Fruit fly (Drosophila melanogaster) whole organism, pupa: Measurements from ENCODE around the gene CG45064.

Experiments used
- CG10348 ChIP-seq: fragments of 200-800 bp; sonication (Bioruptor generic); IDR thresholded peaks from 2 replicates; pipeline ENCODE4 v1.3.6; 2022; ENCODE audit warnings: missing biosample characterization, missing genetic modification characterization
- CG12605 ChIP-seq: fragments of 200-800 bp; sonication (Bioruptor generic); IDR thresholded peaks from 2 replicates; pipeline ENCODE4 v1.3.6; 2022; ENCODE audit warnings: missing biosample characterization, missing genetic modification characterization
- CG13204 ChIP-seq: fragments of 200-800 bp; sonication (Bioruptor generic); optimal IDR thresholded peaks from 2 replicates; lab custom pipeline; 2018; ENCODE audit warnings: missing biosample characterization, mild to moderate bottlenecking, missing genetic modification characterization, moderate library complexity
- CG14655 ChIP-seq: fragments of 200-800 bp; sonication (Bioruptor generic); optimal IDR thresholded peaks from 3 replicates; lab custom pipeline; 2017; ENCODE audit warnings: mild to moderate bottlenecking, missing biosample characterization, missing genetic modification reagents, missing genetic modification characterization
- CG15710 ChIP-seq: fragments of 200-800 bp; sonication (Bioruptor generic); optimal IDR thresholded peaks from 2 replicates; lab custom pipeline; 2018; ENCODE audit warnings: missing biosample characterization, mild to moderate bottlenecking, missing genetic modification characterization, moderate library complexity
- CG17806 ChIP-seq: fragments of 200-800 bp; sonication (Bioruptor generic); optimal IDR thresholded peaks from 2 replicates; lab custom pipeline; 2018; ENCODE audit warnings: missing biosample characterization, mild to moderate bottlenecking, missing genetic modification characterization, moderate library complexity
- CG32121 ChIP-seq: fragments of 200-800 bp; sonication (Bioruptor generic); IDR thresholded peaks from 2 replicates; pipeline ENCODE4 v1.3.6; 2022; ENCODE audit warnings: missing biosample characterization, missing genetic modification characterization
- CG34367 ChIP-seq: fragments of 200-800 bp; sonication (Bioruptor generic); optimal IDR thresholded peaks from 2 replicates; lab custom pipeline; 2018; ENCODE audit warnings: missing biosample characterization, mild to moderate bottlenecking, missing genetic modification characterization
- CG4496 ChIP-seq: fragments of 200-800 bp; sonication (Bioruptor generic); IDR thresholded peaks from 3 replicates; pipeline ENCODE4 v1.3.6; 2022; ENCODE audit warnings: missing biosample characterization, missing genetic modification characterization
- CG8159 ChIP-seq: fragments of 200-800 bp; sonication (Bioruptor generic); optimal IDR thresholded peaks from 3 replicates; lab custom pipeline; 2018; ENCODE audit warnings: missing biosample characterization, mild to moderate bottlenecking, missing genetic modification characterization, moderate library complexity
- CG8301 ChIP-seq: fragments of 200-800 bp; sonication (Bioruptor generic); optimal IDR thresholded peaks from 2 replicates; lab custom pipeline; 2018; ENCODE audit warnings: missing biosample characterization, mild to moderate bottlenecking, missing genetic modification characterization
- CG9948 ChIP-seq: fragments of 200-800 bp; sonication (Bioruptor generic); optimal IDR thresholded peaks from 2 replicates; lab custom pipeline; 2018; ENCODE audit warnings: missing biosample characterization, mild to moderate bottlenecking, missing genetic modification characterization, moderate library complexity
- D1 ChIP-seq: fragments of 200-800 bp; sonication (Bioruptor generic); optimal IDR thresholded peaks from 2 replicates; lab custom pipeline; 2018; ENCODE audit warnings: missing biosample characterization, mild to moderate bottlenecking, missing genetic modification characterization, moderate library complexity
- EcR ChIP-seq: fragments of 200-800 bp; sonication (Bioruptor generic); optimal IDR thresholded peaks from 3 replicates; lab custom pipeline; 2019; ENCODE audit warnings: missing biosample characterization, missing genetic modification characterization, mild to moderate bottlenecking, moderate library complexity, missing genetic modification reagents
- Ets98B ChIP-seq: fragments of 200-800 bp; sonication (Bioruptor generic); IDR thresholded peaks from 2 replicates; pipeline ENCODE4 v1.3.6; 2022; ENCODE audit warnings: missing biosample characterization, missing genetic modification characterization
- Pif1A ChIP-seq: fragments of 200-800 bp; sonication (Bioruptor generic); optimal IDR thresholded peaks from 3 replicates; lab custom pipeline; 2016; ENCODE audit warnings: missing biosample characterization, missing genetic modification characterization
- Pif1B ChIP-seq: fragments of 200-800 bp; sonication (Bioruptor generic); optimal IDR thresholded peaks from 3 replicates; lab custom pipeline; 2016; ENCODE audit warnings: missing biosample characterization, missing genetic modification characterization
- Snoo ChIP-seq: fragments of 200-800 bp; sonication (Bioruptor generic); optimal IDR thresholded peaks from 3 replicates; lab custom pipeline; 2017; ENCODE audit warnings: missing biosample characterization, mild to moderate bottlenecking, missing genetic modification characterization, inconsistent platforms
- fd96Ca ChIP-seq: fragments of 200-800 bp; sonication (Bioruptor generic); IDR thresholded peaks from 3 replicates; pipeline ENCODE4 v1.3.6; 2022; ENCODE audit warnings: missing biosample characterization, missing genetic modification characterization
- gl ChIP-seq: fragments of 200-800 bp; sonication (Bioruptor generic); optimal IDR thresholded peaks from 2 replicates; lab custom pipeline; 2018; ENCODE audit warnings: missing biosample characterization, mild to moderate bottlenecking, missing genetic modification characterization
- rn ChIP-seq: fragments of 200-800 bp; sonication (Bioruptor generic); IDR thresholded peaks from 2 replicates; pipeline ENCODE4 v1.3.6; 2022; ENCODE audit warnings: missing biosample characterization, missing genetic modification characterization

CG45064 gene

dm6 chrX:14866911-14867310 is 15.5 kb downstream of the CG45064 start:
- TF ChIP-seq EcR (GFP tag; lab: Kevin White, UChicago) (no peak), Pif1A (no peak), rn (GFP tag; lab: Robert Waterston, UW) (no peak), CG13204 (GFP tag; lab: Kevin White, UChicago) (no peak)

dm6 chrX:14862494-14862893 is 19.9 kb downstream of the CG45064 start:
- TF ChIP-seq CG15710 (tag; lab: Kevin White, UChicago) (no peak), CG9948 (tag; lab: Kevin White, UChicago) (no peak), Pif1A (no peak), D1 (tag; lab: Kevin White, UChicago) (no peak), CG14655 (GFP tag; lab: Kevin White, UChicago) (no peak), Pif1B (GFP tag; lab: Kevin White, UChicago) (no peak), CG4496 (GFP tag; lab: Robert Waterston, UW) (no peak), CG13204 (GFP tag; lab: Kevin White, UChicago) (no peak), gl (no peak), rn (GFP tag; lab: Robert Waterston, UW) (no peak), fd96Ca (GFP tag; lab: Robert Waterston, UW) (no peak), CG32121 (GFP tag; lab: Robert Waterston, UW) (no peak), CG8159 (no peak), CG12605 (GFP tag; lab: Robert Waterston, UW) (no peak), Snoo (tag; lab: Kevin White, UChicago) (no peak), EcR (GFP tag; lab: Kevin White, UChicago) (no peak), CG10348 (GFP tag; lab: Robert Waterston, UW) (no peak), CG8301 (no peak)
- TF ChIP-seq, all 21 proteins: peak for 0

dm6 chrX:14858951-14859350 is 23.4 kb downstream of the CG45064 start, which contains the start of gene CG46399:
Gene CG46399 (plus strand): TSS chrX:14859251.
- TF ChIP-seq rn (GFP tag; lab: Robert Waterston, UW) (no peak), CG8159 (no peak), CG4496 (GFP tag; lab: Robert Waterston, UW) (no peak), CG15710 (tag; lab: Kevin White, UChicago) (no peak), CG9948 (tag; lab: Kevin White, UChicago) (no peak), CG17806 (tag; lab: Kevin White, UChicago) (no peak), fd96Ca (GFP tag; lab: Robert Waterston, UW) (no peak), CG12605 (GFP tag; lab: Robert Waterston, UW) (no peak), CG10348 (GFP tag; lab: Robert Waterston, UW) (no peak), CG32121 (GFP tag; lab: Robert Waterston, UW) (no peak)

dm6 chrX:14857883-14858282 is 24.5 kb downstream of the CG45064 start:
- TF ChIP-seq CG8301 (no peak), CG8159 (no peak), CG32121 (GFP tag; lab: Robert Waterston, UW) (peak; percentile 77), gl (no peak), fd96Ca (GFP tag; lab: Robert Waterston, UW) (peak; percentile 46; the same call in 1 of the 3 replicates), CG4496 (GFP tag; lab: Robert Waterston, UW) (peak; percentile 61; the same call in 2 of the 3 replicates), CG15710 (tag; lab: Kevin White, UChicago) (no peak)

- TF ChIP-seq CG9948 (tag; lab: Kevin White, UChicago) (no peak), gl (no peak), fd96Ca (GFP tag; lab: Robert Waterston, UW) (no peak), CG32121 (GFP tag; lab: Robert Waterston, UW) (no peak), CG4496 (GFP tag; lab: Robert Waterston, UW) (no peak), CG8159 (no peak), CG14655 (GFP tag; lab: Kevin White, UChicago) (no peak), CG17806 (tag; lab: Kevin White, UChicago) (no peak), CG10348 (GFP tag; lab: Robert Waterston, UW) (no peak), Ets98B (GFP tag; lab: Robert Waterston, UW) (no peak), CG34367 (tag; lab: Kevin White, UChicago) (no peak), Pif1A (no peak), CG15710 (tag; lab: Kevin White, UChicago) (no peak), rn (GFP tag; lab: Robert Waterston, UW) (no peak), D1 (tag; lab: Kevin White, UChicago) (no peak), EcR (GFP tag; lab: Kevin White, UChicago) (no peak)
These were observed 26.1 kb downstream of the CG45064 start, which contains the start of gene CG9519 for dm6 chrX:14856261-14856660. Gene CG9519 (minus strand): TSS chrX:14856361.

- no peak for TF ChIP-seq Pif1A
- TF ChIP-seq, all 21 proteins: peak for 0
These were observed 29.2 kb downstream of the CG45064 start, which contains the start of gene CG9521 for dm6 chrX:14853153-14853672. Gene CG9521 (minus strand): TSS chrX:14853269.

dm6 chrX:14850069-14850468 is 32.3 kb downstream of the CG45064 start:
- TF ChIP-seq CG34367 (tag; lab: Kevin White, UChicago) (no peak), CG4496 (GFP tag; lab: Robert Waterston, UW) (no peak), fd96Ca (GFP tag; lab: Robert Waterston, UW) (no peak), Pif1B (GFP tag; lab: Kevin White, UChicago) (no peak), D1 (tag; lab: Kevin White, UChicago) (no peak)
- TF ChIP-seq, all 21 proteins: peak for 0
